Fruit fly (Drosophila melanogaster) whole organism, embryonic: ENCODE results near the gene CG11370.

Source experiments
- Adf1 ChIP-seq: fragments of 200-800 bp; sonication (Bioruptor generic); IDR thresholded peaks from 2 replicates; pipeline ENCODE4 v1.3.6; 2022; ENCODE audit warnings: missing biosample characterization, missing genetic modification characterization
- CG10462 ChIP-seq: fragments of 200-800 bp; sonication (Bioruptor generic); optimal IDR thresholded peaks from 2 replicates; lab custom pipeline; 2016; ENCODE audit warnings: missing biosample characterization, missing genetic modification characterization
- CG11085 ChIP-seq: fragments of 200-800 bp; sonication (Bioruptor generic); IDR thresholded peaks from 2 replicates; pipeline ENCODE4 v1.3.6; 2022; ENCODE audit warnings: missing biosample characterization, missing genetic modification characterization
- CG11247 ChIP-seq: fragments of 200-800 bp; sonication (Bioruptor generic); IDR thresholded peaks from 2 replicates; pipeline ENCODE4 v1.3.6; 2022; ENCODE audit warnings: missing biosample characterization, missing genetic modification characterization
- CG12104 ChIP-seq: fragments of 200-800 bp; sonication (Bioruptor generic); optimal IDR thresholded peaks from 3 replicates; lab custom pipeline; 2016; ENCODE audit warnings: missing biosample characterization, missing genetic modification characterization
- CG12155 ChIP-seq: fragments of 200-800 bp; sonication (Bioruptor generic); optimal IDR thresholded peaks from 3 replicates; lab custom pipeline; 2016; ENCODE audit warnings: missing biosample characterization, missing genetic modification characterization
- CG12236 ChIP-seq: fragments of 200-800 bp; sonication (Bioruptor generic); optimal IDR thresholded peaks from 2 replicates; lab custom pipeline; 2016; ENCODE audit warnings: missing biosample characterization, missing genetic modification characterization
- CG15011 ChIP-seq: fragments of 200-800 bp; sonication (Bioruptor generic); optimal IDR thresholded peaks from 3 replicates; lab custom pipeline; 2018; ENCODE audit warnings: missing biosample characterization, mild to moderate bottlenecking, missing genetic modification characterization
- CG17186 ChIP-seq: fragments of 200-800 bp; sonication (Bioruptor generic); optimal IDR thresholded peaks from 3 replicates; lab custom pipeline; 2017; ENCODE audit warnings: missing biosample characterization, missing genetic modification reagents, missing genetic modification characterization
- CG18262 ChIP-seq: fragments of 200-800 bp; optimal IDR thresholded peaks from 3 replicates; lab custom pipeline; 2019; ENCODE audit warnings: missing biosample characterization, mild to moderate bottlenecking, missing genetic modification characterization, moderate library complexity
- CG2120 ChIP-seq: fragments of 200-800 bp; sonication (Bioruptor generic); optimal IDR thresholded peaks from 3 replicates; lab custom pipeline; 2016; ENCODE audit warnings: missing biosample characterization, missing genetic modification characterization
- CG2199 ChIP-seq: fragments of 200-800 bp; sonication (Bioruptor generic); IDR thresholded peaks from 3 replicates; pipeline ENCODE4 v1.3.6; 2022; ENCODE audit warnings: missing biosample characterization, missing genetic modification characterization
- CG31224 ChIP-seq: fragments of 200-800 bp; sonication (Bioruptor generic); IDR thresholded peaks from 2 replicates; pipeline ENCODE4 v1.3.6; 2022; ENCODE audit warnings: missing biosample characterization, missing genetic modification characterization
- CG31365 ChIP-seq: fragments of 200-800 bp; sonication (Bioruptor generic); optimal IDR thresholded peaks from 2 replicates; lab custom pipeline; 2018; ENCODE audit warnings: missing biosample characterization, mild to moderate bottlenecking, missing genetic modification characterization
- CG4730 ChIP-seq: fragments of 200-800 bp; sonication (Bioruptor generic); IDR thresholded peaks from 2 replicates; pipeline ENCODE4 v1.3.6; 2022; ENCODE audit warnings: missing biosample characterization, missing genetic modification characterization
- CG4854 ChIP-seq: fragments of 200-800 bp; sonication (Bioruptor generic); optimal IDR thresholded peaks from 2 replicates; lab custom pipeline; 2016; ENCODE audit warnings: missing biosample characterization, missing genetic modification characterization, inconsistent platforms
- CG6175 ChIP-seq: fragments of 200-800 bp; sonication (Bioruptor generic); IDR thresholded peaks from 3 replicates; pipeline ENCODE4 v1.3.6; 2022; ENCODE audit warnings: missing biosample characterization, missing genetic modification characterization
- CG7372 ChIP-seq: fragments of 200-800 bp; sonication (Bioruptor generic); IDR thresholded peaks from 2 replicates; pipeline ENCODE4 v1.3.6; 2022; ENCODE audit warnings: missing biosample characterization, missing genetic modification characterization
- CG9215 ChIP-seq: fragments of 200-800 bp; sonication (Bioruptor generic); IDR thresholded peaks from 2 replicates; pipeline ENCODE4 v1.3.6; 2022; ENCODE audit warnings: missing biosample characterization, missing genetic modification characterization
- Deaf1 ChIP-seq: fragments of 200-800 bp; optimal IDR thresholded peaks from 3 replicates; lab custom pipeline; 2019; ENCODE audit warnings: missing biosample characterization, mild to moderate bottlenecking, missing genetic modification characterization, moderate library complexity
- Dfd ChIP-seq, 2 experiments: fragments of >200 bp; optimal IDR thresholded peaks; 2 replicates each; lab custom pipeline; 2017; ENCODE audit warnings: missing biosample characterization in 2 of 2, missing genetic modification characterization in 2 of 2
- Dll ChIP-seq: fragments of 200-800 bp; sonication (Bioruptor generic); IDR thresholded peaks from 4 replicates; pipeline ENCODE4 v1.3.6; 2022; ENCODE audit warnings: missing biosample characterization, missing genetic modification characterization; ENCODE audit not compliant: partially characterized antibody
- E2f1 ChIP-seq: fragments of 200-800 bp; sonication (Bioruptor generic); IDR thresholded peaks from 2 replicates; pipeline ENCODE4 v1.3.6; 2022; ENCODE audit warnings: missing biosample characterization, missing genetic modification characterization
- Fer2 ChIP-seq: fragments of 200-800 bp; sonication (Bioruptor generic); optimal IDR thresholded peaks from 2 replicates; lab custom pipeline; 2018; ENCODE audit warnings: missing biosample characterization, mild to moderate bottlenecking, missing genetic modification characterization, moderate library complexity
- Gug ChIP-seq: fragments of 200-800 bp; sonication (Bioruptor generic); IDR thresholded peaks from 4 replicates; pipeline ENCODE4 v1.3.6; 2022; ENCODE audit warnings: missing biosample characterization, missing genetic modification characterization
- HHEX ChIP-seq: fragments of 200-800 bp; sonication (Bioruptor generic); optimal IDR thresholded peaks from 3 replicates; lab custom pipeline; 2017; ENCODE audit warnings: missing biosample characterization, mild to moderate bottlenecking, missing genetic modification characterization, missing genetic modification reagents
- HLH3B ChIP-seq: fragments of 200-800 bp; sonication (Bioruptor generic); IDR thresholded peaks from 2 replicates; pipeline ENCODE4 v1.3.6; 2022; ENCODE audit warnings: missing biosample characterization, missing genetic modification characterization
- Med ChIP-seq: fragments of 200-800 bp; sonication (Bioruptor generic); peaks from one replicate; lab custom pipeline; 2016; ENCODE audit warnings: missing biosample characterization, missing genetic modification characterization, mild to moderate bottlenecking, inconsistent platforms, moderate library complexity
- Oli ChIP-seq: fragments of 200-800 bp; sonication (Bioruptor generic); optimal IDR thresholded peaks from 2 replicates; lab custom pipeline; 2018; ENCODE audit warnings: missing biosample characterization, mild to moderate bottlenecking, missing genetic modification characterization, moderate library complexity
- Rfx ChIP-seq: fragments of 200-800 bp; sonication (Bioruptor generic); IDR thresholded peaks from 2 replicates; pipeline ENCODE4 v1.3.6; 2022; ENCODE audit warnings: missing biosample characterization, missing genetic modification characterization
- Tbp ChIP-seq: fragments of >200 bp; optimal IDR thresholded peaks from 2 replicates; lab custom pipeline; 2018; ENCODE audit warnings: missing biosample characterization, missing genetic modification characterization
- Usf ChIP-seq: fragments of 200-800 bp; sonication (Bioruptor generic); optimal IDR thresholded peaks from 2 replicates; lab custom pipeline; 2017; ENCODE audit warnings: missing genotype, missing biosample characterization, missing genetic modification characterization
- amos ChIP-seq: fragments of 200-800 bp; sonication (Bioruptor generic); IDR thresholded peaks from 2 replicates; pipeline ENCODE4 v1.3.6; 2022; ENCODE audit warnings: missing biosample characterization, missing genetic modification characterization; ENCODE audit not compliant: partially characterized antibody
- bcd ChIP-seq: fragments of 200-800 bp; sonication (Bioruptor generic); optimal IDR thresholded peaks from 2 replicates; lab custom pipeline; 2017; ENCODE audit warnings: missing biosample characterization, mild to moderate bottlenecking, missing genetic modification characterization
- chinmo ChIP-seq: fragments of 200-800 bp; sonication (Bioruptor generic); IDR thresholded peaks from 4 replicates; pipeline ENCODE4 v1.3.6; 2022; ENCODE audit warnings: missing biosample characterization, missing genetic modification characterization; ENCODE audit not compliant: partially characterized antibody
- ci ChIP-seq: fragments of 200-800 bp; sonication (Bioruptor generic); IDR thresholded peaks from 3 replicates; pipeline ENCODE4 v1.3.6; 2022; ENCODE audit warnings: missing biosample characterization, missing genetic modification characterization
- emc ChIP-seq: fragments of 200-800 bp; sonication (Bioruptor generic); optimal IDR thresholded peaks from 2 replicates; lab custom pipeline; 2016; ENCODE audit warnings: missing biosample characterization, missing genetic modification characterization
- eve ChIP-seq, 2 experiments: fragments of >200 bp; optimal IDR thresholded peaks; 2 replicates each; lab custom pipeline; 2017; ENCODE audit warnings: missing biosample characterization in 2 of 2, missing genetic modification characterization in 2 of 2
- gsb ChIP-seq: fragments of 200-800 bp; sonication (Bioruptor generic); IDR thresholded peaks from 2 replicates; pipeline ENCODE4 v1.3.6; 2022; ENCODE audit warnings: missing biosample characterization, missing genetic modification characterization
- gsb-n ChIP-seq: fragments of 200-800 bp; sonication (Bioruptor generic); optimal IDR thresholded peaks from 3 replicates; lab custom pipeline; 2018; ENCODE audit warnings: missing biosample characterization, mild to moderate bottlenecking, missing genetic modification characterization
- hbn ChIP-seq: fragments of 200-800 bp; sonication (Bioruptor generic); IDR thresholded peaks from 2 replicates; pipeline ENCODE4 v1.3.6; 2022; ENCODE audit warnings: missing biosample characterization, missing genetic modification characterization; ENCODE audit not compliant: partially characterized antibody
- knrl ChIP-seq: fragments of 200-800 bp; sonication (Bioruptor generic); IDR thresholded peaks from 3 replicates; pipeline ENCODE4 v1.3.6; 2022; ENCODE audit warnings: missing biosample characterization, missing genetic modification characterization; ENCODE audit not compliant: partially characterized antibody
- nau ChIP-seq: fragments of 200-800 bp; sonication (Bioruptor generic); optimal IDR thresholded peaks from 3 replicates; lab custom pipeline; 2017; ENCODE audit warnings: missing biosample characterization, mild to moderate bottlenecking, missing genetic modification characterization, missing genetic modification reagents
- phol ChIP-seq: fragments of 200-800 bp; sonication (Bioruptor generic); optimal IDR thresholded peaks from 3 replicates; lab custom pipeline; 2018; ENCODE audit warnings: missing biosample characterization, mild to moderate bottlenecking, missing genetic modification characterization, moderate library complexity
- pros ChIP-seq: fragments of 200-800 bp; sonication (Bioruptor generic); optimal IDR thresholded peaks from 3 replicates; lab custom pipeline; 2019; ENCODE audit warnings: missing biosample characterization, mild to moderate bottlenecking, missing genetic modification characterization, moderate library complexity
- sd ChIP-seq: fragments of 200-800 bp; sonication (Bioruptor generic); optimal IDR thresholded peaks from 3 replicates; lab custom pipeline; 2018; ENCODE audit warnings: missing biosample characterization, mild to moderate bottlenecking, missing genetic modification characterization, moderate library complexity
- sens ChIP-seq: fragments of 200-800 bp; sonication (Bioruptor generic); peaks from one replicate; lab custom pipeline; 2016; ENCODE audit warnings: missing biosample characterization, missing genetic modification characterization
- tap ChIP-seq: fragments of 200-800 bp; optimal IDR thresholded peaks from 3 replicates; lab custom pipeline; 2019; ENCODE audit warnings: missing biosample characterization, mild to moderate bottlenecking, missing genetic modification characterization, moderate library complexity
- tll ChIP-seq, 2 experiments: fragments of 200-800 bp in 1 of 2; fragments of >200 bp in 1 of 2; sonication (Bioruptor generic) in 1 of 2; optimal IDR thresholded peaks; 2 replicates each; lab custom pipeline; 2017 to 2019; ENCODE audit warnings: missing biosample characterization in 2 of 2, missing genetic modification characterization in 2 of 2, mild to moderate bottlenecking in 1 of 2, moderate library complexity in 1 of 2
- usp ChIP-seq: fragments of >200 bp; optimal IDR thresholded peaks from 2 replicates; lab custom pipeline; 2017; ENCODE audit warnings: missing biosample characterization, missing genetic modification characterization

CG11370 gene

dm6 chr3L:22724046-22724771, 12.3 kb downstream of the CG11370 start (continued):
- TF ChIP-seq sd (tag; lab: Kevin White, UChicago) (peak; percentile 81), Usf (GFP tag; lab: Kevin White, UChicago) (no peak), hbn (GFP tag; lab: Robert Waterston, UW) (no peak), Deaf1 (tag; lab: Kevin White, UChicago) (peak; percentile 76), CG31224 (GFP tag; lab: Robert Waterston, UW) (no peak), CG17186 (no peak), tap (tag; lab: Kevin White, UChicago) (no peak), nau (GFP tag; lab: Kevin White, UChicago) (no peak), CG2199 (GFP tag; lab: Robert Waterston, UW) (peak; percentile 75; the same call in 1 of the 3 replicates), Rfx (GFP tag; lab: Robert Waterston, UW) (peak; percentile 16; the same call in 1 of the 2 replicates), Dll (0 out of 4 replicates have a peak, but pooled peaks have one; percentile 27), Oli (tag; lab: Kevin White, UChicago) (no peak), E2f1 (GFP tag; lab: Robert Waterston, UW) (no peak), knrl (GFP tag; lab: Robert Waterston, UW) (no peak), emc (GFP tag; lab: Kevin White, UChicago) (no peak), usp (GFP tag; lab: Kevin White, UChicago) (no peak), CG11247 (GFP tag; lab: Robert Waterston, UW) (no peak), CG18262 (tag; lab: Kevin White, UChicago) (no peak), phol (tag; lab: Kevin White, UChicago) (peak; percentile 25), CG2120 (GFP tag; lab: Kevin White, UChicago) (no peak), chinmo (0 out of 4 replicates have a peak, but pooled peaks have one; percentile 39), Adf1 (GFP tag; lab: Robert Waterston, UW) (0 out of 2 replicates have a peak, but pooled peaks have one; percentile 27), CG31365 (tag; lab: Kevin White, UChicago) (no peak), sens (no peak), CG4730 (GFP tag; lab: Robert Waterston, UW) (no peak), CG15011 (GFP tag; lab: Kevin White, UChicago) (no peak), CG9215 (GFP tag; lab: Robert Waterston, UW) (no peak), CG10462 (no peak), HLH3B (no peak), CG12236 (no peak), CG6175 (GFP tag; lab: Robert Waterston, UW) (no peak), ci (0 out of 3 replicates have a peak, but pooled peaks have one; percentile 34), Fer2 (tag; lab: Kevin White, UChicago) (no peak), gsb-n (tag; lab: Kevin White, UChicago) (no peak), CG11085 (GFP tag; lab: Robert Waterston, UW) (no peak), CG12104 (GFP tag; lab: Kevin White, UChicago) (no peak), eve (GFP tag; optimal IDR thresholded peaks at IDR 0.05; lab: Kevin White, UChicago) (no peak), CG4854 (GFP tag; lab: Kevin White, UChicago) (no peak), CG7372 (GFP tag; lab: Robert Waterston, UW) (no peak), amos (no peak), CG12155 (GFP tag; lab: Kevin White, UChicago) (no peak), bcd (GFP tag; lab: Kevin White, UChicago) (no peak), pros (GFP tag; lab: Kevin White, UChicago) (peak; percentile 90), tll (GFP tag; optimal IDR thresholded peaks at IDR 0.05; lab: Kevin White, UChicago) (peak in 1 of 2 experiments; percentile 59), HHEX (GFP tag; lab: Kevin White, UChicago) (no peak), Med (GFP tag; lab: Kevin White, UChicago) (peak; percentile 70), Gug (no peak), gsb (GFP tag; lab: Robert Waterston, UW) (no peak), Dfd (GFP tag; optimal IDR thresholded peaks at IDR 0.05; lab: Kevin White, UChicago) (no peak), Tbp (GFP tag; lab: Kevin White, UChicago) (no peak)
